Worm (Caenorhabditis elegans): Measurements from ENCODE around the gene srt-40.
A peak's percentile ranks its signal among the peaks of the same experiment; 100 is the strongest.

The srt-40 gene

DNA sequence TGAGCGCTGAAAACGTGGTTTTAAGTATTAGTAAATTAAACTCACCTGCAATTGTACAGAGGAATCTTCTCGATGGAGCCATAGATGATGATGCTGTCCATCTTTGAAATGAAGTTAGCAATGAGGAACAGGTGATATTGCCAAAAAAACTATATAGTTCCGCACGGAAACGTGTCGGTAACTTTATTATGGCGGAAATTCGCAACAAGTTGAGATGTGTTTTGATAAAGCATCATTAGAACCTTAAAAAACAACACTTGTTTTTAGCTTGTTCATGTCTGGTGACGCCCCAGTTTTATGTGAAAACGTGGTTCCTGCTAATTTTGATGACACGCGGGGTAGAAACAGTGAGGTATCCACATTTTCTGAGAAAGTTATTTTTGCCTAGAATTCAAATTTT, at the start of gene srt-40:
TSS of gene srt-40 (minus strand) at position 101 of the 400 bp plus-strand sequence.
- TF ChIP-seq hmg-20 (GFP tag; IDR thresholded peaks at IDR 0.05) (no peak), let-526 (GFP tag; IDR thresholded peaks at IDR 0.05) (no peak), F57C9.4 (tag; optimal IDR thresholded peaks at IDR 0.05) (no peak), hlh-26 (GFP tag; conservative IDR thresholded peaks at IDR 0.05) (no peak), B0019.2 (GFP tag; conservative IDR thresholded peaks at IDR 0.05) (no peak), madf-10 (tag; optimal IDR thresholded peaks at IDR 0.05) (no peak), unc-130 (GFP tag; optimal IDR thresholded peaks at IDR 0.05) (no peak), mcd-1 (GFP tag; IDR thresholded peaks at IDR 0.05) (no peak), K12H6.12 (tag; optimal IDR thresholded peaks at IDR 0.05) (no peak), bed-2 (GFP tag; IDR thresholded peaks at IDR 0.05) (no peak), F57A8.1 (GFP tag; optimal IDR thresholded peaks at IDR 0.05) (no peak), lin-35 (GFP tag; optimal IDR thresholded peaks at IDR 0.05) (no peak), atf-7 (tag; optimal IDR thresholded peaks at IDR 0.05) (no peak), T26A5.8 (tag; optimal IDR thresholded peaks at IDR 0.05) (no peak), egl-18 (GFP tag; IDR thresholded peaks at IDR 0.05) (no peak), zfh-2 (GFP tag; conservative IDR thresholded peaks at IDR 0.05) (no peak), ztf-6 (GFP tag; IDR thresholded peaks at IDR 0.05) (no peak), lsl-1 (GFP tag; optimal IDR thresholded peaks at IDR 0.05) (no peak), F23B12.7 (tag; optimal IDR thresholded peaks at IDR 0.05; ENCODE audit: insufficient read depth) (no peak), ceh-100 (GFP tag; IDR thresholded peaks at IDR 0.05) (no peak)

DNA sequence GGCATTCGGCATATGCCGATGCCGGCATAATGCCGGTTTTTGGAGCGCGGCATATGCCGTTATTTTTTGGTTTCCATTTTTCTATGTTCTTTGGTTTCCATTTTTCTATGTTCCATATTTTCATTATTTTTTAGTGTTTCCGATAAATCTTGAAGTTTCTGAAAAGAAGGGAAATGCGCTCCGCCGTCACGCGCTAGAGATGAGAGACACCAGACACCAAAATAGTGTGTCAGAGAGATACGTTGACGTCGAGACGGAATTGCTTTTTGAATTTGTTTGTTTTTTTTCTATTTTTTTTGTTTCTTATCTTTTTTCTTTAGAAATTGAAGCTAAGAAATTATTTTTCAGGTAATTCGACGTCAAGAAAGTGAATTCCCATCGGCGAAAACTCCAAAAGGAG, 49.1 kb upstream of the srt-40 start, which contains the start of gene F41B5.1:
TSS of gene F41B5.1 (plus strand) at position 343 of the 400 bp plus-strand sequence.
- 0 out of 2 replicates have a peak, but pooled peaks have one; percentile 10 for TF ChIP-seq mcd-1 (GFP tag; IDR thresholded peaks at IDR 0.05)
- TF ChIP-seq hmg-1.2 (GFP tag; IDR thresholded peaks at IDR 0.05): peak; percentile 85

DNA sequence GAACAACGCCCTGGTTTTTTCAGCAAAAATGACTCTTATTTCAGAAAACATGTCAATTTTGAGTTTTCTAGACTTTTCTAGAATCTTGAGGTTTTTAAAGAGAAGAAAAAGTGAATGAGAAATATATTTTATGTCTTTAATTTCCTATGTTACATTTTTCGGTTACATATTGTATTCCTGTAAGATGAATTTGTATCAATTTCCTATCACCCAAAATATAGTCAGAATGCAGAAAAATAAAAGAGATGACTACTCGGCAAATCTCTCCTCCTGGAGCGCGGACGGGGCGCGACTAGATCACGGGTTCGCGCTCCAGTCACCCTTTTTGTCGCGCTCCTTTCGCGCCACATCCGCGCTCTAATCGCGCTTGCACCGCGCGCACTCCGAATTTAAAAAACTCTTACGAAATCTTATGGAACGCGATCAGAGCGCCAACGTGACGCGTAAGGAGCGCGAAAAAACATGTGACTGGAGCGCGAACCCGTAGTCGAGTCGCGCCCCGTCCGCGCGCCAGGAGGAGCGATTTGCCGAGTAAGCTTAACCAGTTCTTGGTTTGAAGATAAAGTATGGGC, 48.6 kb upstream of the srt-40 start, which contains the start of gene str-253:
TSS of gene str-253 (minus strand) at position 51 of the 572 bp plus-strand sequence.
- TF ChIP-seq mxl-1 (tag; optimal IDR thresholded peaks at IDR 0.05) (no peak), ztf-22 (GFP tag; optimal IDR thresholded peaks at IDR 0.05) (no peak), snpc-1.1 (tag; optimal IDR thresholded peaks at IDR 0.05; ENCODE audit: insufficient read depth) (no peak), ztf-3 (GFP tag; optimal IDR thresholded peaks at IDR 0.05) (no peak), snpc-1.3 (tag; optimal IDR thresholded peaks at IDR 0.05; ENCODE audit: insufficient read depth) (no peak), chd-7 (tag; optimal IDR thresholded peaks at IDR 0.05) (no peak), zfh-2 (GFP tag; conservative IDR thresholded peaks at IDR 0.05) (peak; percentile 68), mel-28 (tag; optimal IDR thresholded peaks at IDR 0.05; ENCODE audit: borderline replicate concordance) (no peak), F49E8.2 (tag; optimal IDR thresholded peaks at IDR 0.05; ENCODE audit: insufficient read depth) (no peak), madf-6 (GFP tag; IDR thresholded peaks at IDR 0.05) (no peak), cebp-1 (GFP tag; IDR thresholded peaks at IDR 0.05) (no peak), cebp-1 (tag; optimal IDR thresholded peaks at IDR 0.05) (peak; percentile 35), K11D2.4 (GFP tag; IDR thresholded peaks at IDR 0.05) (no peak)

DNA sequence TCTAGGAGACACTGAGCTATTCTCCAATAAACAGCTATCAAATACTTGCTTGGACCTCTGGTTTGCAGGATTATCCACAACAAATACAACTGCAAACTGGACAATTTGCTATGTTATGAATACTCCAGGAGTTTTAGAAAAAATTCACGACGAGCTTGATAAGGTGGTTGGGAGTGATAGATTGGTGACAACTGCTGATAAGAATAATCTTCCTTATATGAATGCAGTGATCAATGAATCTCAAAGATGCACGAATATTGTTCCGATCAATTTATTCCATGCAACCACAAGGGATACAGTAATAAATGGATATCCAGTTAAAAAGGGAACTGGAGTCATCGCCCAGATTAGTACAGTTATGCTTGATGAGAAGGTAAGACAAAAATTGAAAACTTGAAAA, 45.7 kb upstream of the srt-40 start:
- TF ChIP-seq nhr-80 (tag; optimal IDR thresholded peaks at IDR 0.05): peak; percentile 31
- TF ChIP-seq lin-26 (GFP tag; IDR thresholded peaks at IDR 0.05): no peak

Measured in whole organism, young adult.